Worm (Caenorhabditis elegans) whole organism, late embryonic: ENCODE results near the gene nep-21.
"Not testable (repeated sequence)": the region's sequence is repeated elsewhere in the genome, so short reads cannot be mapped to it uniquely, and the experiment has no call there.

Experiments
- C08G9.2 ChIP-seq: sonication (generic microtip); optimal IDR thresholded peaks from 2 replicates; lab custom pipeline; 2016; ENCODE audit warnings: mild to moderate bottlenecking, missing genetic modification characterization, moderate library complexity, missing compliant biosample characterization
- C38D4.7 ChIP-seq: fragments of 200-800 bp; sonication (Bioruptor generic); optimal IDR thresholded peaks from 2 replicates; lab custom pipeline; 2018; ENCODE audit warnings: mild to moderate bottlenecking, missing genetic modification characterization, moderate library complexity, missing compliant biosample characterization
- F13H6.1 ChIP-seq: sonication (generic microtip); optimal IDR thresholded peaks from 2 replicates; lab custom pipeline; 2016; ENCODE audit warnings: missing genetic modification characterization, missing compliant biosample characterization
- K02D7.2 ChIP-seq: sonication (generic microtip); optimal IDR thresholded peaks from 2 replicates; lab custom pipeline; 2017; ENCODE audit warnings: mild to moderate bottlenecking, missing genetic modification characterization, missing compliant biosample characterization
- ama-1 ChIP-seq: fragments of 150-350 bp; optimal IDR thresholded peaks from 2 replicates; lab custom pipeline; 2014
- ceh-2 ChIP-seq: sonication (generic microtip); optimal IDR thresholded peaks from 2 replicates; lab custom pipeline; 2016; ENCODE audit warnings: missing genotype, missing genetic modification characterization, missing compliant biosample characterization
- ceh-22 ChIP-seq: sonication (generic microtip); optimal IDR thresholded peaks from 2 replicates; lab custom pipeline; 2017; ENCODE audit warnings: missing biosample characterization, missing genetic modification characterization
- ceh-30 ChIP-seq: fragments of 150-350 bp; optimal IDR thresholded peaks from 2 replicates; lab custom pipeline; 2014; ENCODE audit warnings: missing biosample characterization, missing genetic modification characterization
- ceh-34 ChIP-seq: sonication (generic microtip); optimal IDR thresholded peaks from 2 replicates; lab custom pipeline; 2016; ENCODE audit warnings: mild to moderate bottlenecking, missing genetic modification characterization, missing compliant biosample characterization
- ceh-48 ChIP-seq: sonication (generic microtip); optimal IDR thresholded peaks from 2 replicates; lab custom pipeline; 2016; ENCODE audit warnings: missing genetic modification characterization, inconsistent platforms, missing compliant biosample characterization
- ceh-6 ChIP-seq: fragments of 200-800 bp; sonication (Bioruptor generic); optimal IDR thresholded peaks from 2 replicates; lab custom pipeline; 2018; ENCODE audit warnings: mild to moderate bottlenecking, missing genetic modification characterization, missing compliant biosample characterization
- che-1 ChIP-seq: sonication (generic microtip); optimal IDR thresholded peaks from 2 replicates; lab custom pipeline; 2016; ENCODE audit warnings: mild to moderate bottlenecking, missing genetic modification characterization, missing compliant biosample characterization
- dve-1 ChIP-seq: sonication (generic microtip); optimal IDR thresholded peaks from 2 replicates; lab custom pipeline; 2017; ENCODE audit warnings: antibody characterized with exemption, mild to moderate bottlenecking, missing genetic modification characterization, missing compliant biosample characterization
- elt-4 ChIP-seq: sonication (generic microtip); optimal IDR thresholded peaks from 2 replicates; lab custom pipeline; 2016; ENCODE audit warnings: missing genetic modification characterization, missing compliant biosample characterization
- fkh-6 ChIP-seq: sonication (generic microtip); optimal IDR thresholded peaks from 2 replicates; lab custom pipeline; 2016; ENCODE audit warnings: missing genetic modification characterization, missing compliant biosample characterization
- hlh-13 ChIP-seq: fragments of 200-800 bp; sonication (Bioruptor generic); optimal IDR thresholded peaks from 2 replicates; lab custom pipeline; 2018; ENCODE audit warnings: mild to moderate bottlenecking, missing genetic modification characterization, missing compliant biosample characterization
- hlh-15 ChIP-seq: sonication (generic microtip); optimal IDR thresholded peaks from 2 replicates; lab custom pipeline; 2016; ENCODE audit warnings: missing genetic modification characterization, missing compliant biosample characterization
- hlh-6 ChIP-seq: sonication (generic microtip); optimal IDR thresholded peaks from 2 replicates; lab custom pipeline; 2016; ENCODE audit warnings: missing genotype, missing genetic modification characterization, missing compliant biosample characterization
- hlh-8 ChIP-seq: sonication (generic microtip); optimal IDR thresholded peaks from 2 replicates; lab custom pipeline; 2016; ENCODE audit warnings: missing genotype, missing genetic modification characterization, missing compliant biosample characterization
- lim-6 ChIP-seq: sonication (generic microtip); optimal IDR thresholded peaks from 2 replicates; lab custom pipeline; 2016; ENCODE audit warnings: missing genetic modification characterization, missing compliant biosample characterization
- madf-2 ChIP-seq: sonication (generic microtip); optimal IDR thresholded peaks from 2 replicates; lab custom pipeline; 2017; ENCODE audit warnings: missing genetic modification characterization, missing compliant biosample characterization
- mec-3 ChIP-seq: sonication (generic microtip); optimal IDR thresholded peaks from 2 replicates; lab custom pipeline; 2016; ENCODE audit warnings: borderline replicate concordance, missing genetic modification characterization, missing compliant biosample characterization
- nfya-1 ChIP-seq: sonication (generic microtip); optimal IDR thresholded peaks from 2 replicates; lab custom pipeline; 2017; ENCODE audit warnings: missing genetic modification characterization, mild to moderate bottlenecking, missing compliant biosample characterization, antibody characterized with exemption, moderate library complexity
- nhr-11 ChIP-seq: fragments of 150-350 bp; optimal IDR thresholded peaks from 2 replicates; lab custom pipeline; 2014; ENCODE audit warnings: missing biosample characterization, missing genetic modification characterization
- npax-4 ChIP-seq: sonication (generic microtip); optimal IDR thresholded peaks from 2 replicates; lab custom pipeline; 2016; ENCODE audit warnings: missing genetic modification characterization, missing compliant biosample characterization
- pag-3 ChIP-seq: sonication (generic microtip); optimal IDR thresholded peaks from 2 replicates; lab custom pipeline; 2016; ENCODE audit warnings: missing compliant biosample characterization, missing genetic modification characterization, borderline replicate concordance
- pax-1 ChIP-seq: fragments of 150-350 bp; optimal IDR thresholded peaks from 2 replicates; lab custom pipeline; 2014; ENCODE audit warnings: missing biosample characterization, missing genetic modification characterization
- pqm-1 ChIP-seq: sonication (generic microtip); optimal IDR thresholded peaks from 2 replicates; lab custom pipeline; 2016; ENCODE audit warnings: missing genetic modification characterization, missing compliant biosample characterization
- rnt-1 ChIP-seq: sonication (generic microtip); optimal IDR thresholded peaks from 2 replicates; lab custom pipeline; 2016; ENCODE audit warnings: missing genetic modification characterization, missing compliant biosample characterization
- syd-9 ChIP-seq: sonication (generic microtip); optimal IDR thresholded peaks from 2 replicates; lab custom pipeline; 2016; ENCODE audit warnings: mild to moderate bottlenecking, missing genetic modification characterization, moderate library complexity, missing compliant biosample characterization
- tbx-7 ChIP-seq: sonication (generic microtip); optimal IDR thresholded peaks from 2 replicates; lab custom pipeline; 2016; ENCODE audit warnings: missing genotype, missing genetic modification characterization, missing compliant biosample characterization
- ttx-3 ChIP-seq: sonication (generic microtip); optimal IDR thresholded peaks from 2 replicates; lab custom pipeline; 2016; ENCODE audit warnings: missing genetic modification reagents, missing genetic modification characterization, missing compliant biosample characterization
- unc-42 ChIP-seq: sonication (generic microtip); optimal IDR thresholded peaks from 2 replicates; lab custom pipeline; 2016; ENCODE audit warnings: missing genotype, missing genetic modification characterization, missing compliant biosample characterization
- zip-5 ChIP-seq: sonication (generic microtip); optimal IDR thresholded peaks from 2 replicates; lab custom pipeline; 2016; ENCODE audit warnings: missing genetic modification characterization, missing compliant biosample characterization
- ztf-16 ChIP-seq: sonication (generic microtip); optimal IDR thresholded peaks from 2 replicates; lab custom pipeline; 2017; ENCODE audit warnings: missing genetic modification characterization, missing compliant biosample characterization

The nep-21 gene

DNA sequence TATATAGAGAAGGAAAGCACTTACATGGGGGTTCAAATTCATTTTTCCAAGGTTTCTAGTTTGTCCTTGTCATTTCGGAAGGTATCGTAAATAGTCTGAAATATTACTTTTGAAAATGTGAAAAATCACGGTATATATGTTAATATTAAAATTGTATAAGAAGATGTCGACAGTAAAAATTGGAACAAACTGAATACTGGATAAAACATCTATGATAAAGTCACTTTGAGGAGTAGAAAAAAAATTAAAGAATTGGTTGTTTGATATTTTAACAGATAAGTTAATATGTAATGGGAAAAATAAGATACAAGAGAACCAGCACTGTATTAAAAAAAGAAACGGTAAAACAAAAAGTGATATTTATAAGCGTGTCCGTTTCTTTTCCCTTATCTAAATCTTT is at the start of gene nep-21:
nep-21 (minus strand) TSS at position 101 of the 400 bp plus-strand sequence.
- TF ChIP-seq ceh-48 (tag; lab: Kevin White, UChicago): no peak
- TF ChIP-seq lim-6 (tag; lab: Kevin White, UChicago): no peak
- no peak for TF ChIP-seq ceh-30 (tag; lab: Kevin White, UChicago)

DNA sequence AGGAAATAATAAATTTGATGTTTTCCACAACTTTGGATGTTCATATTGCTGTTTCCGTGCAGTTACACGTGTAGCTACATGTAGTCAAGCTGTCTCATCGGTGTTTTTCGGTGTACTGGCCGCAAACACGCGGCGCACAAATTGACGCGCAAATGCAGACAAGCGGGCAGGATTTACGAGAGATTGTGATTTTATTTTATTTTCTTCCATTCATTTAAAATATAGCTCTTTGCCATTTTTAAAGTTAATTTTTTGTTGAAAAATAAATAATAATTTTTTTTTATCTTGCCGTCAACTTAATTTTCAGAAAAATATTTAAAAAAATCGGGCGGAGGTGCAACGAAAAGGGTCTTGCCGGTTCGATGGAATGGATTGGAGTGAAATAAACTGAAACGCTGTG is 48.0 kb upstream of the nep-21 start, which contains the start of gene F40G12.7:
F40G12.7 (plus strand) TSS at position 301 of the 400 bp plus-strand sequence.
- TF ChIP-seq F13H6.1, ttx-3, rnt-1 (tag; lab: Kevin White, UChicago): not testable (repeated sequence)

DNA sequence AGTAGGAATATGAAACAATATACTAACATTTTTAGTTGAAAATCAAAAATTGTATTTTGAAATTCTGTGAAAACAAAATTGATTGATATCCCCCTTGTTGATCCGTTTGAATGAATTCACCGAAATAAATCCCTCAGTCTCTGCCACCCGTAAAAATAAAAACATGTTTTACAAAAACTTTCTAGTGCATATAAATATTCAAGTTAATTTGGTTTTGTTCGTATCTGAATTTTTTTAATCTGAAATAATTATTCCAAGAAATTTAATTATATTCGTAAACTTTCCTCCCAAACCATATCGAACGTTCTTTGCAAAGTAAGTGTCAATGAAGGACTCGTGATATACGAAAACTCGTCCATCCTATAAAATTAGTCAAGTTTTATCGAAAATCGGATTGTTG is 46.7 kb upstream of the nep-21 start, which contains the start of gene F40G12.6:
F40G12.6 (minus strand) TSS at position 101 of the 400 bp plus-strand sequence.
- TF ChIP-seq zip-5 (tag; lab: Kevin White, UChicago) (no peak), C08G9.2 (tag; lab: Kevin White, UChicago) (no peak), hlh-6 (tag; lab: Kevin White, UChicago) (no peak), hlh-13 (no peak), ttx-3 (tag; lab: Kevin White, UChicago) (no peak), mec-3 (no peak)

DNA sequence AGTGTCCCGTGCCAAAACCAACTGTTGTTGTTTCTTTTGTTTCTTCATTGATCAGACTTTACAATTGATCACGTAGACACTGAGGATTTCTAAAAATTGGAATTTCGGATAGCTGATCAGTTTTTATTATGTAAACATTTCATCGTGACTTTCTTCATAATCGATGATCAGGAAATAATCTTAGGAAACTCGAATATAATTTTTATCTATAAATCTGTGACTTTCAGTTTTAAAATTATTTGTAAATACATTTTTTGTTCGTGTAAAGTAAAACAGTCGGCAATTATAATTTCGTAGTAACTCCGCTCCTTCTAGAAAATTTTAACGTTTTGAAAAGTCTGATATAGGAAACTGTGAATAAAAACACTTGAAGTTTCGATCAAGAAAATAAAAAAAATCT is 44.5 kb upstream of the nep-21 start, which contains the start of gene F40G12.5:
F40G12.5 (minus strand) TSS at position 101 of the 400 bp plus-strand sequence.
- TF ChIP-seq pag-3 (tag; lab: Kevin White, UChicago) (no peak), C38D4.7 (GFP tag; lab: Kevin White, UChicago) (no peak), npax-4 (tag; lab: Kevin White, UChicago) (no peak), F13H6.1 (tag; lab: Kevin White, UChicago) (no peak), madf-2 (tag; lab: Kevin White, UChicago) (no peak), fkh-6 (tag; lab: Kevin White, UChicago) (no peak), pqm-1 (tag; lab: Kevin White, UChicago) (no peak), dve-1 (tag; lab: Kevin White, UChicago) (no peak), ztf-16 (no peak), elt-4 (tag; lab: Kevin White, UChicago) (no peak), zip-5 (tag; lab: Kevin White, UChicago) (no peak), nhr-11 (tag; lab: Kevin White, UChicago) (no peak), ama-1 (lab: Kevin White, UChicago) (no peak), hlh-15 (tag; lab: Kevin White, UChicago) (no peak)

DNA sequence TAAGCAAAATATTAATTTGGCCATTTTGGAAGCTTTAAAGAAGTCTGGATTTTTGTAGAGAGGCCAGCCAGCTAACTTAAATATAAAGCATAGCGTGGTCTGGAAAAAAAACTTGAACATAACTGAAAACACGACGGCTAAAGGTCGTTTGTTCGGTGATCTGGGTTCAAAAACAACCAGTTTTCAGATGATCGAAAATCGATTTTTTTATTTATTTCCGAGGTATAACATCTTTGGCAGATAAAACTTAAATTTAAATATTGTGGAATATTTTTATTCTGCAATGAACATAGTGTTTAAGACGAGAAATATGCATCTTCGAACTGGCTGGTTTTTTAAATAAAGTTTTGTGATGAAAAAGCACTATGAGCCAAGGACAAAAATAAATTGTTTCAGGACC is 42.3 kb upstream of the nep-21 start, which contains the start of gene F40G12.4:
F40G12.4 (minus strand) TSS at position 101 of the 400 bp plus-strand sequence.
- TF ChIP-seq nfya-1 (tag; lab: Kevin White, UChicago): no peak
- no peak for TF ChIP-seq elt-4 (tag; lab: Kevin White, UChicago)
- no peak for TF ChIP-seq hlh-6 (tag; lab: Kevin White, UChicago)
- TF ChIP-seq ceh-22 (tag; lab: Kevin White, UChicago): no peak
- no peak for TF ChIP-seq pax-1 (tag; lab: Kevin White, UChicago)
- no peak for TF ChIP-seq npax-4 (tag; lab: Kevin White, UChicago)
- no peak for TF ChIP-seq hlh-8 (tag; lab: Kevin White, UChicago)
- TF ChIP-seq ceh-34: no peak
- no peak for TF ChIP-seq tbx-7 (tag; lab: Kevin White, UChicago)
- TF ChIP-seq dve-1 (tag; lab: Kevin White, UChicago): no peak
- no peak for TF ChIP-seq ceh-30 (tag; lab: Kevin White, UChicago)
- no peak for TF ChIP-seq unc-42 (tag; lab: Kevin White, UChicago)
- TF ChIP-seq che-1 (tag; lab: Kevin White, UChicago): no peak
- TF ChIP-seq mec-3: no peak
- no peak for TF ChIP-seq ceh-2 (tag; lab: Kevin White, UChicago)
- no peak for TF ChIP-seq ceh-6 (GFP tag; lab: Kevin White, UChicago)
- TF ChIP-seq syd-9 (tag; lab: Kevin White, UChicago): no peak
- TF ChIP-seq K02D7.2 (tag; lab: Kevin White, UChicago): no peak
